Fruit fly (Drosophila melanogaster) whole organism, adult: ENCODE measurements around the gene snu.

Experiments used
- CG11617 ChIP-seq: fragments of 200-800 bp; sonication (Bioruptor generic); optimal IDR thresholded peaks from 2 replicates; lab custom pipeline; 2017; ENCODE audit warnings: mild to moderate bottlenecking, missing biosample characterization, missing genetic modification reagents, missing genetic modification characterization
- CG12768 ChIP-seq: fragments of 200-800 bp; sonication (Bioruptor generic); optimal IDR thresholded peaks from 2 replicates; lab custom pipeline; 2017; ENCODE audit warnings: missing biosample characterization, missing genetic modification characterization, mild to moderate bottlenecking, moderate library complexity, missing genetic modification reagents
- CG14711 ChIP-seq: fragments of 200-800 bp; sonication (Bioruptor generic); optimal IDR thresholded peaks from 2 replicates; lab custom pipeline; 2018; ENCODE audit warnings: missing biosample characterization, mild to moderate bottlenecking, missing genetic modification characterization, moderate library complexity
- CG1620 ChIP-seq: fragments of 200-800 bp; sonication (Bioruptor generic); optimal IDR thresholded peaks from 2 replicates; lab custom pipeline; 2016; ENCODE audit warnings: missing biosample characterization, missing genetic modification characterization
- CG33017 ChIP-seq: fragments of 200-800 bp; sonication (Bioruptor generic); optimal IDR thresholded peaks from 2 replicates; lab custom pipeline; 2018; ENCODE audit warnings: missing biosample characterization, mild to moderate bottlenecking, missing genetic modification characterization, moderate library complexity
- CG5204 ChIP-seq: fragments of 200-800 bp; sonication (Bioruptor generic); optimal IDR thresholded peaks from 2 replicates; lab custom pipeline; 2016; ENCODE audit warnings: missing biosample characterization, missing genetic modification characterization
- CG7045 ChIP-seq: fragments of 200-800 bp; sonication (Bioruptor generic); optimal IDR thresholded peaks from 2 replicates; lab custom pipeline; 2017; ENCODE audit warnings: missing biosample characterization, mild to moderate bottlenecking, missing genetic modification characterization
- CG7101 ChIP-seq: fragments of 200-800 bp; sonication (Bioruptor generic); optimal IDR thresholded peaks from 2 replicates; lab custom pipeline; 2018; ENCODE audit warnings: missing biosample characterization, mild to moderate bottlenecking, missing genetic modification characterization, moderate library complexity
- Clk ChIP-seq: fragments of 200-800 bp; sonication (Bioruptor generic); optimal IDR thresholded peaks from 2 replicates; lab custom pipeline; 2017; ENCODE audit warnings: missing biosample characterization, missing genetic modification characterization
- Crg-1 ChIP-seq: fragments of 200-800 bp; sonication (Bioruptor generic); optimal IDR thresholded peaks from 2 replicates; lab custom pipeline; 2016; ENCODE audit warnings: missing biosample characterization, missing genetic modification characterization
- Hr96 ChIP-seq: fragments of 200-800 bp; sonication (Bioruptor generic); optimal IDR thresholded peaks from 2 replicates; lab custom pipeline; 2016; ENCODE audit warnings: missing biosample characterization, missing genetic modification characterization
- Mnt ChIP-seq: fragments of 200-800 bp; sonication (Bioruptor generic); optimal IDR thresholded peaks from 2 replicates; lab custom pipeline; 2016; ENCODE audit warnings: missing biosample characterization, mild to moderate bottlenecking, missing genetic modification characterization
- bab1 ChIP-seq: fragments of 200-800 bp; sonication (Bioruptor generic); optimal IDR thresholded peaks from 3 replicates; lab custom pipeline; 2019; ENCODE audit warnings: missing biosample characterization, mild to moderate bottlenecking, missing genetic modification characterization, moderate library complexity
- cic ChIP-seq: fragments of 200-800 bp; sonication (Bioruptor generic); optimal IDR thresholded peaks from 2 replicates; lab custom pipeline; 2017; ENCODE audit warnings: missing biosample characterization, mild to moderate bottlenecking, missing genetic modification characterization, moderate library complexity
- cnc ChIP-seq, 2 experiments: fragments of >200 bp; optimal IDR thresholded peaks; 2 replicates each; lab custom pipeline; 2017
- kay ChIP-seq: fragments of 200-800 bp; sonication (Bioruptor generic); peaks from one replicate; lab custom pipeline; 2016; ENCODE audit warnings: missing biosample characterization, missing genetic modification characterization, borderline replicate concordance
- ovo ChIP-seq: fragments of 200-800 bp; sonication (Bioruptor generic); optimal IDR thresholded peaks from 2 replicates; lab custom pipeline; 2016; ENCODE audit warnings: missing biosample characterization, missing genetic modification characterization
- pad ChIP-seq: fragments of 200-800 bp; sonication (Bioruptor generic); optimal IDR thresholded peaks from 3 replicates; lab custom pipeline; 2017; ENCODE audit warnings: missing biosample characterization, missing genetic modification characterization, mild to moderate bottlenecking, moderate library complexity, missing genetic modification reagents
- tj ChIP-seq: fragments of 200-800 bp; sonication (Bioruptor generic); optimal IDR thresholded peaks from 3 replicates; lab custom pipeline; 2017; ENCODE audit warnings: missing biosample characterization, mild to moderate bottlenecking, missing genetic modification characterization, moderate library complexity
- toe ChIP-seq: fragments of 200-800 bp; sonication (Bioruptor generic); optimal IDR thresholded peaks from 2 replicates; lab custom pipeline; 2016; ENCODE audit warnings: missing biosample characterization, missing genetic modification characterization

The snu gene

DNA sequence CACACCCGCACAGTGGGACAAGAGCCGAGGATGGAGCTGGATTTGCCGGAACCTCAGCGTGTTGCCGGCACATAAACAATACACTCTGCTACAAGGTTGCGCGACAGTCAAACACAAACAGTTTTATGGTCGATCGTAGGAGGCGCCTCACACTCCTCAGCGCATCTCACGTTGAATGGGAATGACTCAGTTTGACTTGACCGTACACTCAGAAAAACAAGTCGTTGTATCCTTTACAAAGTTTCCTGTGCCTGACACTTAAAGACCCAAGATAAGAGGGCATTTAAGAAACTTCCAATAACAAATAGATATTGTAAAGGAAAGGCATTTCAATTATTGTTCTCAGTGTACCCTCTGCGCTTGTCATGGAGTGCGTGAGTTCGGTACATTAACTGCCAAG lies 43.1 kb upstream of the snu start:
- no peak for TF ChIP-seq cnc (optimal IDR thresholded peaks at IDR 0.05; lab: Kevin White, UChicago)
- no peak for TF ChIP-seq ovo
- TF ChIP-seq CG33017 (tag; lab: Kevin White, UChicago) = no peak
- no peak for TF ChIP-seq CG11617 (GFP tag; lab: Kevin White, UChicago)
- TF ChIP-seq CG7045 (GFP tag; lab: Kevin White, UChicago) = no peak
- no peak for TF ChIP-seq CG1620
- TF ChIP-seq Hr96 (GFP tag; lab: Kevin White, UChicago) = no peak
- no peak for TF ChIP-seq CG12768 (GFP tag; lab: Kevin White, UChicago)
- no peak for TF ChIP-seq pad (GFP tag; lab: Kevin White, UChicago)
- no peak for TF ChIP-seq CG7101
- no peak for TF ChIP-seq kay (GFP tag; lab: Kevin White, UChicago)
- TF ChIP-seq cic (GFP tag; lab: Kevin White, UChicago) = no peak
- no peak for TF ChIP-seq toe (GFP tag; lab: Kevin White, UChicago)
- TF ChIP-seq Mnt (GFP tag; lab: Kevin White, UChicago) = no peak
- TF ChIP-seq bab1 (GFP tag; lab: Kevin White, UChicago) = no peak

DNA sequence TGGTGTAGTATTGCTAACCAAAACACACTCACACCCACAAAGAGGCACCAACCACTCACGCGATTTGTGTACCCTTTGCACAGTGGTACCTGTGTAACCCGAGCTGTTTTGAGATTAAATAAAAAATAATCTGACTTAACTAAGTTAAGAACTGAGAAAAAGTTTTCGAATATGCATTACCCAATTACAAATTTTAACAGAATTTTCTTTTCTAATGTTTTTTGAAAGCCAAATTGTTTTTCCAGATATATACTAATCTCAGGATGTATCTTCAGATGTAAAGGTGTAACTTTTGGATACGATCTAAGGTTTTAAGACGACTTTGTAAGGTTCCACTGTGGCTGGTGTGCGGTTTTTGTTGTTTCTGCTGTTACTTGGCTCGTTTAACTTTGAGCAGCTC lies 41.1 kb upstream of the snu start:
- TF ChIP-seq bab1 (GFP tag; lab: Kevin White, UChicago) = peak; percentile 75
- peak; percentile 32 for TF ChIP-seq CG7101
- TF ChIP-seq Hr96 (GFP tag; lab: Kevin White, UChicago) = no peak
- TF ChIP-seq ovo = no peak
- TF ChIP-seq toe (GFP tag; lab: Kevin White, UChicago) = no peak
- peak; percentile 10 for TF ChIP-seq CG33017 (tag; lab: Kevin White, UChicago)
- TF ChIP-seq Mnt (GFP tag; lab: Kevin White, UChicago) = no peak
- peak; percentile 18 for TF ChIP-seq CG14711
- TF ChIP-seq cnc (optimal IDR thresholded peaks at IDR 0.05; lab: Kevin White, UChicago) = no peak
- no peak for TF ChIP-seq CG5204 (GFP tag; lab: Kevin White, UChicago)
- TF ChIP-seq tj (GFP tag; lab: Kevin White, UChicago) = peak; percentile 12

DNA sequence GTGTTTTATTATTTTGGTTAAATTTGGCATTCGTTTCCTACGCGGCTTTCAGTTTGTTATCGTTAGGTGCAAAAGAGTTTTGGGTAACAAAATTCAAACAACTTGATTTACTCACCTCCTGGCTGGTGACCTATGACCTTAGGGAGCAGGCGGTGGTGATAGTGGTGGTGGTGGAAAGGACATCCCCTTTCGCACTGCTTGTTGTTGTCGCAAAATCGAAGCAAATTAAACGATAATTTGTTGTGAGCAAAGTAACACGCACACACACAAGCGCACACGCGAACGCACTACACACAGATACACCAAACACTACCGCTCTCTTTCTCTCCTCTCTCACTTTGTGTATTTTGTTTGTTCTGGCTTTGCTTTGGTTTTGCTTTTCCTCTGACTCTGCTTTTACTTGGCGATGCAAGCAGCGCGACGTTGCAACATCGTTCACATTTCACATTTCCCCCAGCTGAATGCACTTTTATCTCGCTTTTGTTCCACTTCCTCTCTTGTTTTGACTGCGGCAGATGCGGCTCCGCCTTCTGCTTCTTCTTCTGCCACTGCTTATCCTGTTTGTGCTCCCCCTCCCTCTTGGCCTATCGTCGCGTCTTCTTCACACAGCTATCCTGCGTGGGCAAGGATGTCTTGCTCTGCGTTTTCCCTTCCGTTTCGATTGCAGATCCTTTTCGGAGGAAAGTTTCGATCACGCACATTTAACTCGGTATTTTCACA lies 40.4 kb upstream of the snu start:
- TF ChIP-seq pad (GFP tag; lab: Kevin White, UChicago) = no peak
- TF ChIP-seq tj (GFP tag; lab: Kevin White, UChicago) = peak; percentile 10

DNA sequence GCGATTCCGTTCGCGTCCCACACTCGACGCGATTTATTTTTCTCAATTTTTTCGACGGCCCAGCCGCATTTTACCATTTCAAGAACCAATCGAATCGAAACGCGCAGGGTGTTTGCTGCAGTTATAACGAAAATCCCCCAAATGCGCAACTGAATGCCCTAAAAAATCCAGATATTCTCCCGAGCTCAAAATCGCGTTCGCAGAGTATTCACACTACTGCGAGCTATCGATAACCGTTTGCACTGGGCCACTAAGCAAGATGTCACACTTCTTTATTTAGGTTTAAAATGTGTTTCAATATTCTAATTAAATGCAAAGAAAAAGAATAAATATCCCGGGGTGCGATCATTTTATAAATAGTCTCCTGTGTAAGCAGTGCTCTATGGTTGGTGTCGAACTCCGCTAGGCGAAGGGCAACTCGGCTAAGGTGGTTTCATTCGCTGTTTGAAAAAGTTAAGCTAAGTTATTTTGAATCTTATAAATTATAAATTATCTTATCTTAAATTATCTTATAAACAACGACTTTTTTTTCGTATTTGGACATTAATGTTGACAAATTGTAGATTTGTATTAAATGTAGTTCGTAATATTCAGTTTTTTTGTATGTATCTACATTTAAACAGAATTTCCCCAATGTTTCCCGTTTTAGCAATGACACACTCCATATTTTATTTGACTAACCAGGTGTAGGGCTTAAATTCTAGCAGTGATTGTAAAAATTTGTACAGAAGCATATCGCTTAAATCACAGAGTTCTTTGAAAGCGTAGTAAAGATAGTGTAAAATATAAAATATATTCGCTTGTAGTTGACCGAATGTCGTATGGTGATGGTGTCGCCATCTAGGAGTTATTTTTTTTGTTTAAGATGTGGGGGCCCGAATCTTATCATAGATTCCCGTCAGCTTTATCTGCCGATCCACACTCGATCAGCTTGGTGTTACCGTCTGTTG lies 39.6 kb upstream of the snu start, which contains the start of gene CG10011:
TSS of gene CG10011 (minus strand) at position 119 of the 950 bp plus-strand sequence.
- TF ChIP-seq CG7101 (no peak), pad (GFP tag; lab: Kevin White, UChicago) (no peak), bab1 (GFP tag; lab: Kevin White, UChicago) (no peak), Hr96 (GFP tag; lab: Kevin White, UChicago) (no peak), CG7045 (GFP tag; lab: Kevin White, UChicago) (no peak), CG5204 (GFP tag; lab: Kevin White, UChicago) (no peak), toe (GFP tag; lab: Kevin White, UChicago) (no peak), CG14711 (no peak), Clk (GFP tag; lab: Kevin White, UChicago) (no peak), CG11617 (GFP tag; lab: Kevin White, UChicago) (no peak), cnc (optimal IDR thresholded peaks at IDR 0.05; lab: Kevin White, UChicago) (no peak), CG33017 (tag; lab: Kevin White, UChicago) (no peak), kay (GFP tag; lab: Kevin White, UChicago) (no peak), cic (GFP tag; lab: Kevin White, UChicago) (no peak), ovo (no peak), CG1620 (no peak), tj (GFP tag; lab: Kevin White, UChicago) (no peak), Mnt (GFP tag; lab: Kevin White, UChicago) (no peak)

DNA sequence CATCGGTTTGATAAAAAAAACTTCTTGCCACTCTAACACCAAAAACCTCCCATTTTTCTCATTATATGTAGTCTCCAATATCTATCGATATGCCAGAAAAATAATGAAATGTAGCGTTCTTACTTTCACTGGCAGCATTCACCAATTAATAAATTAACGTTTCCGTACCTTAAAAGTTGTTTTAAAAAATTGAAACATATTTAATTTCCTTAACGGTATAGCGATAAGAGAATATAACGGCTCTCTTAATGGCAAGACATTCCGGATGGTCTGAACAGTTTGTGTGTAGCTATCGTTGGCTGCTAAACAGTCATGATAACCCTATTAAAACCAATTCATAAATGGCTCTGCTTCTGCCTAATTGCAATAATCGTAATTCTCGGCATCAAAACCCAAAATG lies 38.7 kb upstream of the snu start, which contains the start of gene CG9988:
TSS of gene CG9988 (plus strand) at position 301 of the 400 bp plus-strand sequence.
- TF ChIP-seq Mnt (GFP tag; lab: Kevin White, UChicago) (no peak), CG7045 (GFP tag; lab: Kevin White, UChicago) (no peak), Crg-1 (GFP tag; lab: Kevin White, UChicago) (no peak), bab1 (GFP tag; lab: Kevin White, UChicago) (no peak), ovo (no peak), CG12768 (GFP tag; lab: Kevin White, UChicago) (no peak), CG11617 (GFP tag; lab: Kevin White, UChicago) (no peak), CG1620 (no peak), cic (GFP tag; lab: Kevin White, UChicago) (no peak), CG14711 (no peak), CG7101 (no peak), toe (GFP tag; lab: Kevin White, UChicago) (no peak), cnc (optimal IDR thresholded peaks at IDR 0.05; lab: Kevin White, UChicago) (no peak)
